Fruit fly (Drosophila melanogaster): Measurements from ENCODE around the gene Gba1a.

Gba1a gene

dm6 chr3R:23736365-23736764 lies 35.9 kb downstream of the Gba1a start:
- TF ChIP-seq so (GFP tag; IDR thresholded peaks at IDR 0.05) (0 out of 3 replicates have a peak, but pooled peaks have one; percentile 21), sima (GFP tag; optimal IDR thresholded peaks at IDR 0.05) (no peak), sna (GFP tag; IDR thresholded peaks at IDR 0.05; ENCODE audit: partially characterized antibody) (no peak), wek (GFP tag; optimal IDR thresholded peaks at IDR 0.05) (no peak), shn (GFP tag; optimal IDR thresholded peaks at IDR 0.05) (no peak), pb (GFP tag; optimal IDR thresholded peaks at IDR 0.05) (peak; percentile 7), abd-A (tag; optimal IDR thresholded peaks at IDR 0.05) (peak; percentile 62), Eip74EF (GFP tag; optimal IDR thresholded peaks at IDR 0.05) (peak in 1 of 2 experiments; percentile 16), Xrp1 (GFP tag; IDR thresholded peaks at IDR 0.05) (0 out of 2 replicates have a peak, but pooled peaks have one; percentile 16), oc (tag; optimal IDR thresholded peaks at IDR 0.05) (peak; percentile 17), Med (GFP tag) (peak; percentile 65), nom (GFP tag; optimal IDR thresholded peaks at IDR 0.05) (no peak), H15 (GFP tag; IDR thresholded peaks at IDR 0.05) (peak; percentile 42; the same call in 1 of the 3 replicates), Awh (GFP tag; IDR thresholded peaks at IDR 0.05) (peak; percentile 58; the same call in 1 of the 2 replicates), ci (GFP tag; IDR thresholded peaks at IDR 0.05) (peak; percentile 54; the same call in 1 of the 3 replicates), ash1 (GFP tag; optimal IDR thresholded peaks at IDR 0.05) (no peak), vvl (GFP tag; IDR thresholded peaks at IDR 0.05) (peak; percentile 62; the same call in 1 of the 2 replicates), CHES-1-like (GFP tag; optimal IDR thresholded peaks at IDR 0.05) (no peak), CG12071 (GFP tag; optimal IDR thresholded peaks at IDR 0.05) (peak; percentile 14), HHEX (GFP tag; optimal IDR thresholded peaks at IDR 0.05) (no peak), CG12769 (tag; optimal IDR thresholded peaks at IDR 0.05) (peak; percentile 59), Poxn (GFP tag; IDR thresholded peaks at IDR 0.05) (no peak), ATbp (GFP tag; optimal IDR thresholded peaks at IDR 0.05) (peak; percentile 42), peb (GFP tag; IDR thresholded peaks at IDR 0.05) (no peak), cwo (GFP tag; optimal IDR thresholded peaks at IDR 0.05) (no peak), ro (GFP tag; IDR thresholded peaks at IDR 0.05) (no peak)

- TF ChIP-seq CG1603 (tag; optimal IDR thresholded peaks at IDR 0.05), result peak; percentile 3
- no peak for TF ChIP-seq CG1792 (GFP tag; optimal IDR thresholded peaks at IDR 0.05)
- peak; percentile 5 for TF ChIP-seq nom (GFP tag; optimal IDR thresholded peaks at IDR 0.05)
- TF ChIP-seq Med (GFP tag), result peak; percentile 57
- peak; percentile 10 for TF ChIP-seq CG10209 (GFP tag; optimal IDR thresholded peaks at IDR 0.05)
- peak; percentile 9 for TF ChIP-seq ATbp (GFP tag; optimal IDR thresholded peaks at IDR 0.05)
- TF ChIP-seq ac (GFP tag; optimal IDR thresholded peaks at IDR 0.05), result peak; percentile 17
- TF ChIP-seq CG15479 (GFP tag; optimal IDR thresholded peaks at IDR 0.05), result peak; percentile 4
- TF ChIP-seq CG14965 (GFP tag; optimal IDR thresholded peaks at IDR 0.05; ENCODE audit: borderline replicate concordance), result no peak
- peak; percentile 6 for TF ChIP-seq MTF-1 (GFP tag; optimal IDR thresholded peaks at IDR 0.05; ENCODE audit: borderline replicate concordance)
- TF ChIP-seq CG3838 (GFP tag; optimal IDR thresholded peaks at IDR 0.05), result no peak
- no peak for TF ChIP-seq Scr (GFP tag; IDR thresholded peaks at IDR 0.05; ENCODE audit: partially characterized antibody)
- peak; percentile 18 for TF ChIP-seq CG3407 (GFP tag; optimal IDR thresholded peaks at IDR 0.05)
- no peak for TF ChIP-seq ems (GFP tag; optimal IDR thresholded peaks at IDR 0.05)
- TF ChIP-seq tll (GFP tag; optimal IDR thresholded peaks at IDR 0.05), result peak in 1 of 2 experiments; percentile 74
- no peak for TF ChIP-seq hb (GFP tag; IDR thresholded peaks at IDR 0.05; ENCODE audit: partially characterized antibody)
- peak; percentile 77 for TF ChIP-seq sens (GFP tag)
- no peak for TF ChIP-seq Sin3A (optimal IDR thresholded peaks at IDR 0.05)
- TF ChIP-seq CG15696 (tag; optimal IDR thresholded peaks at IDR 0.05), result peak; percentile 45
- no peak for TF ChIP-seq H2.0 (GFP tag; IDR thresholded peaks at IDR 0.05)
- TF ChIP-seq ERR (GFP tag; optimal IDR thresholded peaks at IDR 0.05), result no peak
- TF ChIP-seq repo (GFP tag; optimal IDR thresholded peaks at IDR 0.05), result no peak
- 0 out of 3 replicates have a peak, but pooled peaks have one; percentile 29 for TF ChIP-seq Optix (GFP tag; IDR thresholded peaks at IDR 0.05)
- TF ChIP-seq prd (optimal IDR thresholded peaks at IDR 0.05), result no peak
- 0 out of 3 replicates have a peak, but pooled peaks have one; percentile 14 for TF ChIP-seq prd (GFP tag; IDR thresholded peaks at IDR 0.05)
These were observed 37.5 kb downstream of the Gba1a start for dm6 chr3R:23737676-23738574.
